Fruit fly (Drosophila melanogaster) whole organism, embryonic: ENCODE results near the gene nst.
A peak's percentile ranks its signal among the peaks of the same experiment; 100 is the strongest.

Source experiments
- Abd-B ChIP-seq: fragments of 200-800 bp; sonication (Bioruptor generic); optimal IDR thresholded peaks from 2 replicates; lab custom pipeline; 2018; ENCODE audit warnings: missing biosample characterization, mild to moderate bottlenecking, missing genetic modification characterization, moderate library complexity
- Adf1 ChIP-seq: fragments of 200-800 bp; sonication (Bioruptor generic); IDR thresholded peaks from 2 replicates; pipeline ENCODE4 v1.3.6; 2022; ENCODE audit warnings: missing biosample characterization, missing genetic modification characterization
- Blimp-1 ChIP-seq: fragments of 200-800 bp; sonication (Bioruptor generic); optimal IDR thresholded peaks from 3 replicates; lab custom pipeline; 2018; ENCODE audit warnings: missing biosample characterization, missing genetic modification characterization, mild to moderate bottlenecking, moderate library complexity, missing genetic modification reagents
- CG10274 ChIP-seq: fragments of 200-800 bp; sonication (Bioruptor generic); optimal IDR thresholded peaks from 3 replicates; lab custom pipeline; 2017; ENCODE audit warnings: missing biosample characterization, mild to moderate bottlenecking, missing genetic modification characterization
- CG11093 ChIP-seq: fragments of 200-800 bp; sonication (Bioruptor generic); IDR thresholded peaks from 3 replicates; pipeline ENCODE4 v1.3.6; 2022; ENCODE audit warnings: missing biosample characterization, missing genetic modification characterization
- CG15479 ChIP-seq: fragments of 200-800 bp; sonication (Bioruptor generic); optimal IDR thresholded peaks from 3 replicates; lab custom pipeline; 2019; ENCODE audit warnings: missing biosample characterization, mild to moderate bottlenecking, missing genetic modification characterization, moderate library complexity
- CG1792 ChIP-seq: fragments of 200-800 bp; sonication (Bioruptor generic); optimal IDR thresholded peaks from 2 replicates; lab custom pipeline; 2016; ENCODE audit warnings: missing biosample characterization, missing genetic modification characterization
- CG18764 ChIP-seq: fragments of 200-800 bp; sonication (Bioruptor generic); optimal IDR thresholded peaks from 3 replicates; lab custom pipeline; 2016; ENCODE audit warnings: missing biosample characterization, missing genetic modification characterization
- CG2116 ChIP-seq: fragments of 200-800 bp; sonication (Bioruptor generic); optimal IDR thresholded peaks from 3 replicates; lab custom pipeline; 2018; ENCODE audit warnings: missing biosample characterization, mild to moderate bottlenecking, missing genetic modification characterization
- CG2678 ChIP-seq: fragments of 200-800 bp; sonication (Bioruptor generic); optimal IDR thresholded peaks from 3 replicates; lab custom pipeline; 2019; ENCODE audit warnings: missing biosample characterization, mild to moderate bottlenecking, missing genetic modification characterization, moderate library complexity
- CG2712 ChIP-seq: fragments of 200-800 bp; optimal IDR thresholded peaks from 3 replicates; lab custom pipeline; 2019; ENCODE audit warnings: missing biosample characterization, mild to moderate bottlenecking, missing genetic modification characterization, moderate library complexity
- CG3407 ChIP-seq: fragments of 200-800 bp; sonication (Bioruptor generic); optimal IDR thresholded peaks from 2 replicates; lab custom pipeline; 2018; ENCODE audit warnings: missing biosample characterization, mild to moderate bottlenecking, missing genetic modification characterization
- CG43689 ChIP-seq: fragments of 200-800 bp; sonication (Bioruptor generic); IDR thresholded peaks from 2 replicates; pipeline ENCODE4 v1.3.6; 2022; ENCODE audit warnings: missing biosample characterization, missing genetic modification characterization
- CG4404 ChIP-seq: fragments of 200-800 bp; sonication (Bioruptor generic); IDR thresholded peaks from 2 replicates; pipeline ENCODE4 v1.3.6; 2022; ENCODE audit warnings: missing biosample characterization, missing genetic modification characterization
- CG4617 ChIP-seq: fragments of 200-800 bp; sonication (Bioruptor generic); optimal IDR thresholded peaks from 3 replicates; lab custom pipeline; 2016; ENCODE audit warnings: missing biosample characterization, missing genetic modification characterization, borderline replicate concordance
- CG4820 ChIP-seq: fragments of 200-800 bp; sonication (Bioruptor generic); optimal IDR thresholded peaks from 3 replicates; lab custom pipeline; 2016; ENCODE audit warnings: missing biosample characterization, missing genetic modification characterization
- CG6683 ChIP-seq: fragments of 200-800 bp; sonication (Bioruptor generic); optimal IDR thresholded peaks from 2 replicates; lab custom pipeline; 2017; ENCODE audit warnings: missing biosample characterization, mild to moderate bottlenecking, missing genetic modification characterization, missing genetic modification reagents
- CG6854 ChIP-seq: fragments of 200-800 bp; sonication (Bioruptor generic); optimal IDR thresholded peaks from 3 replicates; lab custom pipeline; 2017; ENCODE audit warnings: missing biosample characterization, mild to moderate bottlenecking, missing genetic modification characterization
- CG7372 ChIP-seq: fragments of 200-800 bp; sonication (Bioruptor generic); IDR thresholded peaks from 2 replicates; pipeline ENCODE4 v1.3.6; 2022; ENCODE audit warnings: missing biosample characterization, missing genetic modification characterization
- CG7556 ChIP-seq: fragments of 200-800 bp; sonication (Bioruptor generic); optimal IDR thresholded peaks from 2 replicates; lab custom pipeline; 2017; ENCODE audit warnings: missing biosample characterization, mild to moderate bottlenecking, missing genetic modification characterization
- CG7786 ChIP-seq: fragments of 200-800 bp; sonication (Bioruptor generic); optimal IDR thresholded peaks from 2 replicates; lab custom pipeline; 2016; ENCODE audit warnings: missing biosample characterization, missing genetic modification characterization
- CG7963 ChIP-seq: fragments of 200-800 bp; sonication (Bioruptor generic); IDR thresholded peaks from 3 replicates; pipeline ENCODE4 v1.3.6; 2022; ENCODE audit warnings: missing biosample characterization, missing genetic modification characterization; ENCODE audit not compliant: partially characterized antibody
- CG8359 ChIP-seq: fragments of 200-800 bp; sonication (Bioruptor generic); optimal IDR thresholded peaks from 2 replicates; lab custom pipeline; 2017; ENCODE audit warnings: missing biosample characterization, mild to moderate bottlenecking, missing genetic modification characterization, borderline replicate concordance
- CG8388 ChIP-seq: fragments of 200-800 bp; sonication (Bioruptor generic); optimal IDR thresholded peaks from 2 replicates; lab custom pipeline; 2019; ENCODE audit warnings: missing biosample characterization, mild to moderate bottlenecking, missing genetic modification characterization, moderate library complexity
- CG9609 ChIP-seq: fragments of 200-800 bp; sonication (Bioruptor generic); optimal IDR thresholded peaks from 3 replicates; lab custom pipeline; 2016; ENCODE audit warnings: missing biosample characterization, missing genetic modification characterization
- Dbx ChIP-seq: fragments of 200-800 bp; sonication (Bioruptor generic); IDR thresholded peaks from 3 replicates; pipeline ENCODE4 v1.3.6; 2022; ENCODE audit warnings: missing biosample characterization, missing genetic modification characterization
- Elba2 ChIP-seq: fragments of 200-800 bp; sonication (Bioruptor generic); optimal IDR thresholded peaks from 3 replicates; lab custom pipeline; 2016; ENCODE audit warnings: missing biosample characterization, missing genetic modification characterization
- Ets97D ChIP-seq: fragments of 200-800 bp; sonication (Bioruptor generic); optimal IDR thresholded peaks from 3 replicates; lab custom pipeline; 2016; ENCODE audit warnings: missing biosample characterization, missing genetic modification characterization
- Gug ChIP-seq: fragments of 200-800 bp; sonication (Bioruptor generic); IDR thresholded peaks from 4 replicates; pipeline ENCODE4 v1.3.6; 2022; ENCODE audit warnings: missing biosample characterization, missing genetic modification characterization
- HHEX ChIP-seq: fragments of 200-800 bp; sonication (Bioruptor generic); optimal IDR thresholded peaks from 3 replicates; lab custom pipeline; 2017; ENCODE audit warnings: missing biosample characterization, mild to moderate bottlenecking, missing genetic modification characterization, missing genetic modification reagents
- HmgZ ChIP-seq: fragments of 200-800 bp; sonication (Bioruptor generic); optimal IDR thresholded peaks from 2 replicates; lab custom pipeline; 2018; ENCODE audit warnings: missing biosample characterization, mild to moderate bottlenecking, missing genetic modification characterization
- Hr78 ChIP-seq, 2 experiments: fragments of 200-800 bp in 1 of 2; fragments of >200 bp in 1 of 2; sonication (Bioruptor generic) in 1 of 2; optimal IDR thresholded peaks; 2 replicates each; lab custom pipeline; 2017 to 2019; ENCODE audit warnings: missing biosample characterization in 2 of 2, missing genetic modification characterization in 2 of 2, mild to moderate bottlenecking in 1 of 2, moderate library complexity in 1 of 2
- Lim3 ChIP-seq: fragments of 200-800 bp; sonication (Bioruptor generic); IDR thresholded peaks from 2 replicates; pipeline ENCODE4 v1.3.6; 2022; ENCODE audit warnings: missing biosample characterization, missing genetic modification characterization
- NC2α ChIP-seq: fragments of 200-800 bp; sonication (Bioruptor generic); optimal IDR thresholded peaks from 2 replicates; lab custom pipeline; 2016; ENCODE audit warnings: missing biosample characterization, missing genetic modification characterization
- NK7.1 ChIP-seq: fragments of 200-800 bp; sonication (Bioruptor generic); optimal IDR thresholded peaks from 3 replicates; lab custom pipeline; 2016; ENCODE audit warnings: missing biosample characterization, missing genetic modification characterization
- Oaz ChIP-seq: fragments of 200-800 bp; sonication (Bioruptor generic); IDR thresholded peaks from 2 replicates; pipeline ENCODE4 v1.3.6; 2022; ENCODE audit warnings: missing biosample characterization, missing genetic modification characterization
- Stat92E ChIP-seq, 3 experiments: fragments of >200 bp in 2 of 3; fragments of 200-800 bp in 1 of 3; sonication (Bioruptor generic) in 1 of 3; optimal IDR thresholded peaks; 2 replicates each; lab custom pipeline; 2017 to 2019; ENCODE audit warnings: missing biosample characterization in 3 of 3, missing genetic modification characterization in 3 of 3, mild to moderate bottlenecking in 1 of 3, moderate library complexity in 1 of 3
- Vsx1 ChIP-seq: fragments of 200-800 bp; sonication (Bioruptor generic); optimal IDR thresholded peaks from 2 replicates; lab custom pipeline; 2017; ENCODE audit warnings: missing biosample characterization, mild to moderate bottlenecking, missing genetic modification characterization, missing genetic modification reagents
- bbx ChIP-seq: fragments of 200-800 bp; sonication (Bioruptor generic); IDR thresholded peaks from 2 replicates; pipeline ENCODE4 v1.3.6; 2022; ENCODE audit warnings: missing biosample characterization, missing genetic modification characterization; ENCODE audit not compliant: partially characterized antibody
- bcd ChIP-seq: fragments of 200-800 bp; sonication (Bioruptor generic); optimal IDR thresholded peaks from 2 replicates; lab custom pipeline; 2017; ENCODE audit warnings: missing biosample characterization, mild to moderate bottlenecking, missing genetic modification characterization
- bigmax ChIP-seq: fragments of 200-800 bp; sonication (Bioruptor generic); optimal IDR thresholded peaks from 2 replicates; lab custom pipeline; 2018; ENCODE audit warnings: missing biosample characterization, mild to moderate bottlenecking, missing genetic modification characterization
- caup ChIP-seq: fragments of 200-800 bp; sonication (Bioruptor generic); optimal IDR thresholded peaks from 3 replicates; lab custom pipeline; 2017; ENCODE audit warnings: missing biosample characterization, mild to moderate bottlenecking, missing genetic modification characterization, moderate library complexity; ENCODE audit not compliant: severe bottlenecking
- dimm ChIP-seq: fragments of 200-800 bp; sonication (Bioruptor generic); IDR thresholded peaks from 2 replicates; pipeline ENCODE4 v1.3.6; 2022; ENCODE audit warnings: missing biosample characterization, missing genetic modification characterization
- ems ChIP-seq: fragments of 200-800 bp; sonication (Bioruptor generic); optimal IDR thresholded peaks from 3 replicates; lab custom pipeline; 2016; ENCODE audit warnings: missing biosample characterization, missing genetic modification characterization
- grau ChIP-seq: fragments of 200-800 bp; optimal IDR thresholded peaks from 3 replicates; lab custom pipeline; 2019; ENCODE audit warnings: missing biosample characterization, mild to moderate bottlenecking, missing genetic modification characterization, moderate library complexity
- phol ChIP-seq: fragments of 200-800 bp; sonication (Bioruptor generic); optimal IDR thresholded peaks from 3 replicates; lab custom pipeline; 2018; ENCODE audit warnings: missing biosample characterization, mild to moderate bottlenecking, missing genetic modification characterization, moderate library complexity
- salm ChIP-seq: fragments of 200-800 bp; sonication (Bioruptor generic); optimal IDR thresholded peaks from 2 replicates; lab custom pipeline; 2018; ENCODE audit warnings: missing biosample characterization, mild to moderate bottlenecking, missing genetic modification characterization
- seq ChIP-seq: fragments of 200-800 bp; sonication (Bioruptor generic); IDR thresholded peaks from 2 replicates; pipeline ENCODE4 v1.3.6; 2022; ENCODE audit warnings: missing biosample characterization, missing genetic modification characterization
- sim ChIP-seq: fragments of 200-800 bp; sonication (Bioruptor generic); IDR thresholded peaks from 2 replicates; pipeline ENCODE4 v1.3.6; 2022; ENCODE audit warnings: missing biosample characterization, missing genetic modification characterization
- twi ChIP-seq: fragments of 200-800 bp; optimal IDR thresholded peaks from 2 replicates; lab custom pipeline; 2019; ENCODE audit warnings: missing biosample characterization, mild to moderate bottlenecking, missing genetic modification characterization, moderate library complexity
- vvl ChIP-seq: fragments of 200-800 bp; sonication (Bioruptor generic); IDR thresholded peaks from 2 replicates; pipeline ENCODE4 v1.3.6; 2022; ENCODE audit warnings: missing biosample characterization, missing genetic modification characterization

Gene nst

dm6 chr3L:12530044-12530443, at the start of gene nst (continued):
- TF ChIP-seq bbx (GFP tag; lab: Robert Waterston, UW) (no peak), Gug (GFP tag; lab: Robert Waterston, UW) (no peak), CG1792 (GFP tag; lab: Kevin White, UChicago) (no peak), CG18764 (GFP tag; lab: Kevin White, UChicago) (no peak), CG6683 (no peak), CG43689 (GFP tag; lab: Robert Waterston, UW) (no peak), Elba2 (GFP tag; lab: Kevin White, UChicago) (no peak), bigmax (GFP tag; lab: Kevin White, UChicago) (no peak), CG15479 (GFP tag; lab: Kevin White, UChicago) (no peak), Hr78 (GFP tag; optimal IDR thresholded peaks at IDR 0.05; lab: Kevin White, UChicago) (no peak), Lim3 (GFP tag; lab: Robert Waterston, UW) (no peak), phol (tag; lab: Kevin White, UChicago) (peak; percentile 21), CG4404 (no peak), Oaz (GFP tag; lab: Robert Waterston, UW) (no peak), Dbx (no peak), NC2α (GFP tag; lab: Kevin White, UChicago) (no peak), vvl (GFP tag; lab: Robert Waterston, UW) (no peak), ems (no peak), CG7372 (GFP tag; lab: Robert Waterston, UW) (no peak), twi (tag; lab: Kevin White, UChicago) (peak; percentile 51), CG4820 (GFP tag; lab: Kevin White, UChicago) (no peak), CG6854 (no peak), caup (peak; percentile 1), sim (GFP tag; lab: Robert Waterston, UW) (no peak), CG2116 (GFP tag; lab: Kevin White, UChicago) (peak; percentile 32), HHEX (GFP tag; lab: Kevin White, UChicago) (no peak), bcd (GFP tag; lab: Kevin White, UChicago) (no peak), CG11093 (GFP tag; lab: Robert Waterston, UW) (no peak), CG9609 (GFP tag; lab: Kevin White, UChicago) (no peak), salm (no peak), CG4617 (GFP tag; lab: Kevin White, UChicago) (no peak), Adf1 (GFP tag; lab: Robert Waterston, UW) (no peak), HmgZ (peak; percentile 7), dimm (GFP tag; lab: Robert Waterston, UW) (no peak), NK7.1 (GFP tag; lab: Kevin White, UChicago) (no peak), grau (tag; lab: Kevin White, UChicago) (peak; percentile 16), CG7556 (GFP tag; lab: Kevin White, UChicago) (no peak), CG3407 (GFP tag; lab: Kevin White, UChicago) (no peak), seq (GFP tag; lab: Robert Waterston, UW) (peak; percentile 27; the same call in 1 of the 2 replicates), CG7963 (GFP tag; lab: Robert Waterston, UW) (no peak), Blimp-1 (GFP tag; lab: Kevin White, UChicago) (no peak), CG8388 (GFP tag; lab: Kevin White, UChicago) (no peak), Abd-B (peak; percentile 30), Ets97D (GFP tag; lab: Kevin White, UChicago) (peak; percentile 15), CG2678 (tag; lab: Kevin White, UChicago) (peak; percentile 1), CG2712 (no peak), CG7786 (no peak), CG10274 (no peak), Stat92E (GFP tag; optimal IDR thresholded peaks at IDR 0.05; lab: Kevin White, UChicago) (no peak), CG8359 (GFP tag; lab: Kevin White, UChicago) (no peak), Vsx1 (GFP tag; lab: Kevin White, UChicago) (no peak)
